Worm (Caenorhabditis elegans) whole organism, late embryonic: ENCODE measurements around the gene T05C12.1.

Source experiments
- C38D4.7 ChIP-seq: fragments of 200-800 bp; sonication (Bioruptor generic); optimal IDR thresholded peaks from 2 replicates; lab custom pipeline; 2018; ENCODE audit warnings: mild to moderate bottlenecking, missing genetic modification characterization, moderate library complexity, missing compliant biosample characterization
- F13H6.1 ChIP-seq: sonication (generic microtip); optimal IDR thresholded peaks from 2 replicates; lab custom pipeline; 2016; ENCODE audit warnings: missing genetic modification characterization, missing compliant biosample characterization
- T23F11.4 ChIP-seq: fragments of 200-800 bp; sonication (Bioruptor generic); optimal IDR thresholded peaks from 2 replicates; lab custom pipeline; 2018; ENCODE audit warnings: mild to moderate bottlenecking, missing genetic modification characterization, missing compliant biosample characterization
- ahr-1 ChIP-seq: sonication (generic microtip); optimal IDR thresholded peaks from 2 replicates; lab custom pipeline; 2016; ENCODE audit warnings: missing genetic modification characterization, missing compliant biosample characterization
- ama-1 ChIP-seq: fragments of 150-350 bp; optimal IDR thresholded peaks from 2 replicates; lab custom pipeline; 2014
- ceh-14 ChIP-seq: sonication (generic microtip); optimal IDR thresholded peaks from 2 replicates; lab custom pipeline; 2016; ENCODE audit warnings: missing genotype, missing genetic modification characterization, missing compliant biosample characterization
- ceh-18 ChIP-seq: sonication (generic microtip); optimal IDR thresholded peaks from 2 replicates; lab custom pipeline; 2016; ENCODE audit warnings: missing genetic modification characterization, missing compliant biosample characterization
- ceh-30 ChIP-seq: fragments of 150-350 bp; optimal IDR thresholded peaks from 2 replicates; lab custom pipeline; 2014; ENCODE audit warnings: missing biosample characterization, missing genetic modification characterization
- ceh-45 ChIP-seq: fragments of 200-800 bp; sonication (Bioruptor generic); IDR thresholded peaks from 2 replicates; pipeline ENCODE4 v1.3.6; 2022; ENCODE audit warnings: missing genetic modification reagents, missing genetic modification characterization, missing compliant biosample characterization
- ceh-6 ChIP-seq: fragments of 200-800 bp; sonication (Bioruptor generic); optimal IDR thresholded peaks from 2 replicates; lab custom pipeline; 2018; ENCODE audit warnings: mild to moderate bottlenecking, missing genetic modification characterization, missing compliant biosample characterization
- che-1 ChIP-seq: sonication (generic microtip); optimal IDR thresholded peaks from 2 replicates; lab custom pipeline; 2016; ENCODE audit warnings: mild to moderate bottlenecking, missing genetic modification characterization, missing compliant biosample characterization
- dmd-4 ChIP-seq: sonication (generic microtip); optimal IDR thresholded peaks from 2 replicates; lab custom pipeline; 2016; ENCODE audit warnings: borderline replicate concordance, missing genetic modification characterization, missing compliant biosample characterization
- dve-1 ChIP-seq: sonication (generic microtip); optimal IDR thresholded peaks from 2 replicates; lab custom pipeline; 2017; ENCODE audit warnings: antibody characterized with exemption, mild to moderate bottlenecking, missing genetic modification characterization, missing compliant biosample characterization
- elt-4 ChIP-seq: sonication (generic microtip); optimal IDR thresholded peaks from 2 replicates; lab custom pipeline; 2016; ENCODE audit warnings: missing genetic modification characterization, missing compliant biosample characterization
- eyg-1 ChIP-seq: sonication (generic microtip); optimal IDR thresholded peaks from 2 replicates; lab custom pipeline; 2016; ENCODE audit warnings: missing genotype, missing genetic modification characterization, missing compliant biosample characterization
- fkh-6 ChIP-seq: sonication (generic microtip); optimal IDR thresholded peaks from 2 replicates; lab custom pipeline; 2016; ENCODE audit warnings: missing genetic modification characterization, missing compliant biosample characterization
- hlh-13 ChIP-seq: fragments of 200-800 bp; sonication (Bioruptor generic); optimal IDR thresholded peaks from 2 replicates; lab custom pipeline; 2018; ENCODE audit warnings: mild to moderate bottlenecking, missing genetic modification characterization, missing compliant biosample characterization
- hlh-15 ChIP-seq: sonication (generic microtip); optimal IDR thresholded peaks from 2 replicates; lab custom pipeline; 2016; ENCODE audit warnings: missing genetic modification characterization, missing compliant biosample characterization
- hlh-6 ChIP-seq: sonication (generic microtip); optimal IDR thresholded peaks from 2 replicates; lab custom pipeline; 2016; ENCODE audit warnings: missing genotype, missing genetic modification characterization, missing compliant biosample characterization
- lim-6 ChIP-seq: sonication (generic microtip); optimal IDR thresholded peaks from 2 replicates; lab custom pipeline; 2016; ENCODE audit warnings: missing genetic modification characterization, missing compliant biosample characterization
- lin-11 ChIP-seq: fragments of 200-800 bp; sonication (Bioruptor generic); optimal IDR thresholded peaks from 2 replicates; lab custom pipeline; 2018; ENCODE audit warnings: mild to moderate bottlenecking, missing genetic modification characterization, missing compliant biosample characterization
- mec-3 ChIP-seq: sonication (generic microtip); optimal IDR thresholded peaks from 2 replicates; lab custom pipeline; 2016; ENCODE audit warnings: borderline replicate concordance, missing genetic modification characterization, missing compliant biosample characterization
- nfya-1 ChIP-seq: sonication (generic microtip); optimal IDR thresholded peaks from 2 replicates; lab custom pipeline; 2017; ENCODE audit warnings: missing genetic modification characterization, mild to moderate bottlenecking, missing compliant biosample characterization, antibody characterized with exemption, moderate library complexity
- npax-4 ChIP-seq: sonication (generic microtip); optimal IDR thresholded peaks from 2 replicates; lab custom pipeline; 2016; ENCODE audit warnings: missing genetic modification characterization, missing compliant biosample characterization
- pag-3 ChIP-seq: sonication (generic microtip); optimal IDR thresholded peaks from 2 replicates; lab custom pipeline; 2016; ENCODE audit warnings: missing compliant biosample characterization, missing genetic modification characterization, borderline replicate concordance
- pat-9 ChIP-seq: fragments of 200-800 bp; sonication (Bioruptor generic); optimal IDR thresholded peaks from 2 replicates; lab custom pipeline; 2018; ENCODE audit warnings: mild to moderate bottlenecking, missing genetic modification characterization, moderate library complexity, missing compliant biosample characterization
- pha-4 ChIP-seq: fragments of 150-350 bp; optimal IDR thresholded peaks from 2 replicates; lab custom pipeline; 2018; ENCODE audit warnings: missing biosample characterization, missing genetic modification reagents, missing genetic modification characterization
- pros-1 ChIP-seq: fragments of 150-350 bp; optimal IDR thresholded peaks from 2 replicates; lab custom pipeline; 2014; ENCODE audit warnings: missing biosample characterization, missing genetic modification reagents, missing genetic modification characterization
- rnt-1 ChIP-seq: sonication (generic microtip); optimal IDR thresholded peaks from 2 replicates; lab custom pipeline; 2016; ENCODE audit warnings: missing genetic modification characterization, missing compliant biosample characterization
- sdc-2 ChIP-seq: sonication (generic microtip); optimal IDR thresholded peaks from 2 replicates; lab custom pipeline; 2016; ENCODE audit warnings: missing genotype, missing genetic modification characterization, missing compliant biosample characterization
- sox-2 ChIP-seq: fragments of 200-800 bp; sonication (Bioruptor generic); IDR thresholded peaks from 2 replicates; pipeline ENCODE4 v1.3.6; 2022; ENCODE audit warnings: missing genetic modification reagents, missing genetic modification characterization, missing compliant biosample characterization
- tbx-2 ChIP-seq: sonication (generic microtip); optimal IDR thresholded peaks from 2 replicates; lab custom pipeline; 2016; ENCODE audit warnings: missing genetic modification characterization, missing compliant biosample characterization
- ttx-3 ChIP-seq: sonication (generic microtip); optimal IDR thresholded peaks from 2 replicates; lab custom pipeline; 2016; ENCODE audit warnings: missing genetic modification reagents, missing genetic modification characterization, missing compliant biosample characterization
- unc-42 ChIP-seq: sonication (generic microtip); optimal IDR thresholded peaks from 2 replicates; lab custom pipeline; 2016; ENCODE audit warnings: missing genotype, missing genetic modification characterization, missing compliant biosample characterization
- unc-86 ChIP-seq: sonication (generic microtip); optimal IDR thresholded peaks from 2 replicates; lab custom pipeline; 2016; ENCODE audit warnings: missing genetic modification characterization, missing compliant biosample characterization
- zip-5 ChIP-seq: sonication (generic microtip); optimal IDR thresholded peaks from 2 replicates; lab custom pipeline; 2016; ENCODE audit warnings: missing genetic modification characterization, missing compliant biosample characterization

The T05C12.1 gene

DNA sequence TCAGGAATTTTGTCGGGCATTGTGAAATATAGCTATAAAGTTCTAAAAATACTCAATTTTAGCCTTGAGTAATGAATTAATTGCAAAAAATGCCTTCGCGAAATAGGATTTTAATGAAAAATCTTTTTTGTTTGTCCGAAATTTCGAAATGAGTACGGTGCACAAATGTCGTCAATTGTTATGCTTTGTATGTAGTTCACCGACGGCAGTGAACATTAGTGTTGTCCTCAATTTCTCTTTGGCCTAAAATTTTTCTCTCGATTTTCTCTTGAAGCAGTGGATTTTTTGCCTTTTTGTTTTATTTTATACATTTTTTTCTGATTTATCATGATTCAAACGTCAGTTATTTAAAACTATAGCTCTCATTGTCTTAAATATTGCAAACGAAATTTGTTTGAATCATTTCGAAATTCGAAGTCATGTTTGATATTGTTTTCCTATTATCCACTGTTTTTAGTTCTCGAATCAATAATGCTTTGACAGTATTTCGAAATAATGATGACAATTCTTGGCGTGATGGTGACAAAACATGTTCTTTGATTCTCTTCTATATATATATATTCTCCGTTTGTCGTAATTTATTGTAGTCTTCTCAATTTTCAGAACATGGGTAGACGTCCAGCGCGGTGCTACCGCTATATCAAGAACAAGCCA is 30.1 kb upstream of the T05C12.1 start, which contains the start of the genes ints-11 and rpl-10:
Gene ints-11 (minus strand): TSS at position 201 of the 654 bp plus-strand sequence.
Gene rpl-10 (plus strand): TSS at position 604 of the 654 bp plus-strand sequence.
- TF ChIP-seq nfya-1 (tag; lab: Kevin White, UChicago) (peak; percentile 51), dve-1 (tag; lab: Kevin White, UChicago) (peak; percentile 4), unc-86 (tag; lab: Kevin White, UChicago) (no peak)

DNA sequence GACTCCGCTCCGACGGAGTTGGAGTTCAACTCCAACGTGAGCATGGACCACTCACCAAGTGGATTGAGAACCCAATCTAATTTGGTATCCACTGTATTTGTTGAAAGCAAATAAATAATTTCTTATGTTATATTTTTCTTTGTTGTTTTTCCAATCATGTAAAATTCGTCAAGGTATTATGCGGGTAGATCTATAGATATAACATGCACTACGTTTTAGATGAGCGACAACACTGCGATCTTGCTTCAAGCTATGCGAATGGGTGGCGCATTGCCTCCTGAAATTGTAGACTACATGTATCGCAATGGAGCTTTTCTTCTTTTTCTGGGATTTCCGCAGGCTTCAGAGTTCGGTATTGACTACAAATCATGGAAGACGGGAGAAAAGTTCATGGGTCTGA is 28.9 kb upstream of the T05C12.1 start, which contains the start of gene F10B5.2:
Gene F10B5.2 (plus strand): TSS at position 220 of the 400 bp plus-strand sequence.
- no peak for TF ChIP-seq T23F11.4 (GFP tag; lab: Kevin White, UChicago)
- TF ChIP-seq ama-1 (lab: Kevin White, UChicago): no peak
- TF ChIP-seq pat-9 (tag; lab: Kevin White, UChicago): no peak
- TF ChIP-seq C38D4.7 (GFP tag; lab: Kevin White, UChicago): no peak
- no peak for TF ChIP-seq sox-2 (GFP tag; lab: Robert Waterston, UW)
- no peak for TF ChIP-seq ahr-1 (tag; lab: Kevin White, UChicago)
- no peak for TF ChIP-seq lim-6 (tag; lab: Kevin White, UChicago)
- no peak for TF ChIP-seq pha-4 (tag; lab: Kevin White, UChicago)
- no peak for TF ChIP-seq ceh-6 (GFP tag; lab: Kevin White, UChicago)
- TF ChIP-seq unc-42: no peak
- no peak for TF ChIP-seq hlh-6 (tag; lab: Kevin White, UChicago)
- TF ChIP-seq lin-11 (tag; lab: Kevin White, UChicago): no peak
- TF ChIP-seq npax-4 (tag; lab: Kevin White, UChicago): no peak

DNA sequence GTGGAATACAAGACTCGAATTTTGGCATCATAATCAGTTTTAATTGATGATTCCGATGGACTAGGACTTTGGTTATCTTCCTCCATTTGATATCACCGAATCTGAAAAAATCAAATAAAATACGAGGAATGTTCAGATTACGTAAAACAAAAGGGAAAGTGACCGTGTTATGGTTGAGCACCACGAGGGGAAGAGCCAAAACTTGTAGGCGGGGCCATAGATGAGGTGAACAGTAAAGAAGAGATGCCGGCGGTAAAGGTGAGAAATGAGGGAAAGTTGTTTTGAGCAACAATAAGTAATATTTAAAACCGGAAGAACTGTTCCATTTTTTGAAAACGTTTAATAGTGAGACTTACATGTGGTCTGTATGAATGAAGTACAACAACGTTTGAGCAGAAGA is 23.6 kb upstream of the T05C12.1 start, which contains the start of gene F10B5.3:
Gene F10B5.3 (minus strand): TSS at position 101 of the 400 bp plus-strand sequence.
- TF ChIP-seq zip-5 (tag; lab: Kevin White, UChicago): no peak
- no peak for TF ChIP-seq unc-86 (tag; lab: Kevin White, UChicago)
- no peak for TF ChIP-seq eyg-1 (tag; lab: Kevin White, UChicago)
- no peak for TF ChIP-seq rnt-1 (tag; lab: Kevin White, UChicago)
- no peak for TF ChIP-seq sdc-2
- TF ChIP-seq ceh-30 (tag; lab: Kevin White, UChicago): no peak
- no peak for TF ChIP-seq pag-3 (tag; lab: Kevin White, UChicago)
- TF ChIP-seq ceh-45 (GFP tag; lab: Robert Waterston, UW): no peak
- TF ChIP-seq hlh-15: no peak
- TF ChIP-seq pat-9 (tag; lab: Kevin White, UChicago): no peak
- no peak for TF ChIP-seq dmd-4 (tag; lab: Kevin White, UChicago)
- TF ChIP-seq ttx-3 (tag; lab: Kevin White, UChicago): no peak
- TF ChIP-seq hlh-13 (GFP tag; lab: Kevin White, UChicago): no peak

DNA sequence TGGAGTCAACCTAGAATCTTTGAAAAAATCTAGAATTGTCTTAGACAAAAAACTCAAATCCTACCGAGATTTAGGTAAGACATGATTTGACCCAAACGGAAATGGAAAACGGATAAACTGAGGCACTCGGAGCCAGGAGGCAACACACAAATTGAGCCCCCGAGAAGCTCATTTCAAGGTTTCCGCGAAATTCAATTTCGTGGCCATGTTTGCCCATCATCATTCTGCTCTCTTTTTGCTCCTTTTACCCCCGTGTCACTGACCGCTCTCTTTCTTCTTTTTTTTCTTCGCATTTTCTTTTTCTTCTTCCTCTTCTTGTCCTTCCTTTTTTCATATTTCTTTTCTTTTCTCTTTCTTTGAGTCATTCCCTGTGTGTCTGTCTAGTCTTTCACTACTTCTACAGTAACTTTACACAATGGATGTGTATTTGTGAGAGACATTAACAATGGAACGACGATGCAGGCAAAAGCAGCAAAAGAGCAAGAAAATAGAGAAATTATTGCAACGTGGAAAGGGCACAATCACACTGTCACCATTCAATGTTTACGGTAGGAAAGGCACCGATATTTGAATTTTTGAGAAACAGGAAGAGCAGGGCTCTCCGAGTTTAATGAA is 20.7 kb upstream of the T05C12.1 start:
- no peak for TF ChIP-seq nfya-1 (tag; lab: Kevin White, UChicago)
- TF ChIP-seq unc-42: peak; percentile 92

DNA sequence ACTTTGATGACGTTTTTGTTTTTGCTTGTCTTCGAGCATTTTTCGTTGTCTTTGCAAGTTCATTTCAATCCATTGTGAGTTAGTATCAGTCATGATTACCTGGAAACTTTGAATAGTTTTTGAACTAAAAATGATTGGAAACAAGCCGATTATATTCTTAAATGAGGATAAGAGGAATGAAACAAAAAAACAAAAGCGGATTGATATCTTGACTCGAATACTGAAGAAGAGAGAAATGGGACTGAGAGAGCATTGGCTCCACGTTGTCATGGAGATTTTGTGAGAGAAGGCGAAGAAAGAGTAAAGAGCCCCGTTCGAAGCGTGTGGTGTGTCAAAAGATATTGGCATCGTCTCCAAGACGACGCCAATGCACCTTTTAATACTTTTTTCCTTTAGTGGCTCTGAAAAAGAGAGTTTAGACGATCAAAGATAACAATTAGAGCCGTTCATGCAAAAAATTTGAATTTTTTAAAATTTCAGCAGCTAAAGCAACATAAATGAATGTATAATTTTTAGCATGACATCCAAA is 16.6 kb upstream of the T05C12.1 start, which contains the start of the genes tub-1 and tmem-138:
Gene tub-1 (minus strand): TSS at position 101 of the 529 bp plus-strand sequence.
Gene tmem-138 (plus strand): TSS at position 479 of the 529 bp plus-strand sequence.
- no peak for TF ChIP-seq che-1
- no peak for TF ChIP-seq pros-1 (tag; lab: Kevin White, UChicago)
- TF ChIP-seq tbx-2: no peak
- no peak for TF ChIP-seq elt-4 (tag; lab: Kevin White, UChicago)
- TF ChIP-seq mec-3 (tag; lab: Kevin White, UChicago): no peak
- no peak for TF ChIP-seq ceh-14 (tag; lab: Kevin White, UChicago)
- no peak for TF ChIP-seq lin-11 (tag; lab: Kevin White, UChicago)
- TF ChIP-seq eyg-1 (tag; lab: Kevin White, UChicago): no peak
- no peak for TF ChIP-seq fkh-6
- no peak for TF ChIP-seq ceh-18 (tag; lab: Kevin White, UChicago)
- no peak for TF ChIP-seq hlh-13 (GFP tag; lab: Kevin White, UChicago)
- no peak for TF ChIP-seq F13H6.1 (tag; lab: Kevin White, UChicago)
